Fruit fly (Drosophila melanogaster): Measurements from ENCODE around the gene CG15263.

The CG15263 gene

DNA sequence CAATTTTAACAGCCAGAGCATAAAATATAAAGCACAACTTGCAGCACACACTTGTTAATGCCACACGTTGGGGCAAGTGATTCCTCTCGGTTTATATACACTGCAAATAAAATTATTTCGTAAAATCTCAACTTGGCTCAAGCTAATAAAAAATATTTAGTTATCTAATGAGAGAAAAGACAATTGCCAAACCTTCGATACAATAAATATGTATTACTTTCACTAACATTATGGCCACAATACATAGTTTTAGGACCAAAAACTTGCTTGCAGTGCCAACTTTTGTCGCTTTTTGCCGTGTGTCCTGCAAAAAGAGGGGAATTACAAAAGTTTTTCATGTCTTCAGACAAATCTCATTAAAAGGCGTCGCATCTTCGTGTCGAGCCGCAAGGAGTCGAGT, 44.6 kb downstream of the CG15263 start:
- TF ChIP-seq noc (tag; optimal IDR thresholded peaks at IDR 0.05): no peak

DNA sequence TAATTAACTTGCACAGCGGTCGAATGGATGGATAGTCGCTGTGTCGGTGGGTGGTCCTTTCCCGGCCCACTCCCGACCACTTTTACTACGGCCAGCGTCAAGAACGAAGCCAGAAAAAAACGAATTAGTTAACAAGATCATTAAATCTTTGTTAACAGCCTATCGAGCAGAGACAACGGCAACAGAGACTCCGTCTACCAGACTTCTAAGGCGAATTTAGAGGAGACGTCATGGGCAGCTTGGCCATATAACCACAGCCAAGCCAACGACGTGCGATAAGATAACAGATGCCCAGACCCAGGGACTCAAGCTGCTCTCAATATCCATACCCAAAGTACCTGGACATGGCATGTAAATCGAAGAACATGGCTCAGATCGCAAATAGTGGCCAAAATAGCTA, 45.8 kb downstream of the CG15263 start:
- no peak for TF ChIP-seq noc (tag; optimal IDR thresholded peaks at IDR 0.05)

DNA sequence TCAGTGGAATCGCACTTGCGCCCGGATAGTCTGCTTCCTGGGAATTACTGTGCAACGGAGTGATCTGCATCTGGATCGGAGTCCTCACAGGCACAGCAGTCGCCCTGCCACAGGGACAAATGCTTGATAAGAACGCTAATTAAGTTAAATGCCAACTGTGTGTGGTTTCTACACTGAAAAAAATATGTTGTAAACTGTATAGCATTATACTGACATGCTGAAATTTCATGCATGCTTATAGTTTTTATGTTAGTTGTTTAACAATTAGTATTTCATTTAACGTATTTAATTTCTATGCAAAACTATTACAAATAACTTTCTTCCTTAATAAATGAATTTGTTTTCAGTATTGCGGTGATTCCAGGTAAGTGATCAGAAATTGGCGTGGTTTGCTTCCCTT, 46.6 kb downstream of the CG15263 start:
- TF ChIP-seq noc (tag; optimal IDR thresholded peaks at IDR 0.05): no peak

DNA sequence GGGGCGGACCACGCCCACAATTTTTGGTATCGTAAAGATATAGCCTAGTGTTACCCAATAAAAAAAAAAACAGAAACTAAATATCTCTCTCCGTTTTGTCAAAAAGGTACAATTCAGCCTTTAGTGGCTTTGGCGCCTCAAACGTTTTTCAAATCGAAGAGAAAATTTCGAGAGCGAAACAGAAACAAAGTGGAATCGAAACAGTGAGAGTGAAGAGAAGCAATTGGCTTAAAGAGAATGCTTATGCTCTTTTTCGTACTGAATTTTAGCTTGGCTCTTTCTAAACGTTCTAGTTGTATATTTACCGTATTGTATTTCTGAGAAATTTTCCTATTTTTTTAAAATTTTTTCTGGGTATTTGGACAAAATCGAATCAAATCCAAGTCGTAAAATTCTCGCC, 47.8 kb downstream of the CG15263 start:
- TF ChIP-seq noc (tag; optimal IDR thresholded peaks at IDR 0.05): no peak

DNA sequence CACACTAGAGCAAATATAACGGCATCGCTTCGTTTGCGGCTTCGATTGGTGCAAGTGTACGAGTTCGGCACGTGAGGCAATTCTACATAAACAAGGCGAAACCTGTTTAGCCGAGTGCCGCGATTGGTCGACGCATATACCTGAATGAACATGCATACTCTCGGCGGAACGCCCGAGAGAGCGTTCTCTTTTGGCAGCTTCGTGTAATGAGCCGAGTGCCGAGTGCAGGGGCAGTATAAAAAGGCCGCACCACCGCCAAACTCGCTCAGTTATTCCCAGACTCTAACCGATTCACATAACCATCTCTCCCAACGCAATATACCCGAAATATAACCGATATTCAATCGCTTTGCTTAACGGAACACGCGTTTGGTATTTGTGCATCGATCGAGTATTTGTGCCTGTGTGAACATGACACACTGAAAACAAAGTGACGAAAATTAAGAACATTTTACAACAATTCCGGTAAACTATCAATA, 48.8 kb downstream of the CG15263 start, which contains the start of gene esg:
Gene esg (plus strand): TSS at position 265 of the 479 bp plus-strand sequence.
- TF ChIP-seq noc (tag; optimal IDR thresholded peaks at IDR 0.05): no peak

Measured in whole organism, larva.